Fruit fly (Drosophila melanogaster) whole organism, embryonic: ENCODE measurements around the gene CG15641.

Source experiments
- Adf1 ChIP-seq: fragments of 200-800 bp; sonication (Bioruptor generic); IDR thresholded peaks from 2 replicates; pipeline ENCODE4 v1.3.6; 2022; ENCODE audit warnings: missing biosample characterization, missing genetic modification characterization
- CG11560 ChIP-seq: fragments of 200-800 bp; sonication (Bioruptor generic); IDR thresholded peaks from 3 replicates; pipeline ENCODE4 v1.3.6; 2022; ENCODE audit warnings: missing biosample characterization, missing genetic modification characterization
- CG13296 ChIP-seq: fragments of 200-800 bp; sonication (Bioruptor generic); optimal IDR thresholded peaks from 3 replicates; lab custom pipeline; 2018; ENCODE audit warnings: missing biosample characterization, mild to moderate bottlenecking, missing genetic modification characterization
- CG14014 ChIP-seq: fragments of 200-800 bp; sonication (Bioruptor generic); IDR thresholded peaks from 2 replicates; pipeline ENCODE4 v1.3.6; 2022; ENCODE audit warnings: missing biosample characterization, missing genetic modification characterization
- CG15073 ChIP-seq: fragments of 200-800 bp; sonication (Bioruptor generic); optimal IDR thresholded peaks from 2 replicates; lab custom pipeline; 2016; ENCODE audit warnings: missing biosample characterization, missing genetic modification characterization
- CG17359 ChIP-seq: fragments of 200-800 bp; sonication (Bioruptor generic); optimal IDR thresholded peaks from 3 replicates; lab custom pipeline; 2018; ENCODE audit warnings: missing biosample characterization, mild to moderate bottlenecking, missing genetic modification characterization, moderate library complexity
- CG17912 ChIP-seq: fragments of 200-800 bp; sonication (Bioruptor generic); optimal IDR thresholded peaks from 2 replicates; lab custom pipeline; 2018; ENCODE audit warnings: missing biosample characterization, mild to moderate bottlenecking, missing genetic modification characterization
- CG18599 ChIP-seq: fragments of 200-800 bp; sonication (Bioruptor generic); optimal IDR thresholded peaks from 3 replicates; lab custom pipeline; 2017; ENCODE audit warnings: missing biosample characterization, missing genetic modification characterization, mild to moderate bottlenecking, moderate library complexity, missing genetic modification reagents
- CG18619 ChIP-seq: fragments of 200-800 bp; sonication (Bioruptor generic); optimal IDR thresholded peaks from 3 replicates; lab custom pipeline; 2017; ENCODE audit warnings: missing biosample characterization, mild to moderate bottlenecking, missing genetic modification characterization
- CG30431 ChIP-seq: fragments of 200-800 bp; sonication (Bioruptor generic); optimal IDR thresholded peaks from 2 replicates; lab custom pipeline; 2017; ENCODE audit warnings: missing biosample characterization, missing genetic modification characterization
- CG3847 ChIP-seq: fragments of 200-800 bp; sonication (Bioruptor generic); IDR thresholded peaks from 2 replicates; pipeline ENCODE4 v1.3.6; 2022; ENCODE audit warnings: missing biosample characterization, missing genetic modification characterization
- CG4360 ChIP-seq: fragments of 200-800 bp; sonication (Bioruptor generic); IDR thresholded peaks from 2 replicates; pipeline ENCODE4 v1.3.6; 2022; ENCODE audit warnings: missing biosample characterization, missing genetic modification characterization
- CG6683 ChIP-seq: fragments of 200-800 bp; sonication (Bioruptor generic); optimal IDR thresholded peaks from 2 replicates; lab custom pipeline; 2017; ENCODE audit warnings: missing biosample characterization, mild to moderate bottlenecking, missing genetic modification characterization, missing genetic modification reagents
- CG7556 ChIP-seq: fragments of 200-800 bp; sonication (Bioruptor generic); optimal IDR thresholded peaks from 2 replicates; lab custom pipeline; 2017; ENCODE audit warnings: missing biosample characterization, mild to moderate bottlenecking, missing genetic modification characterization
- CG8359 ChIP-seq: fragments of 200-800 bp; sonication (Bioruptor generic); optimal IDR thresholded peaks from 2 replicates; lab custom pipeline; 2017; ENCODE audit warnings: missing biosample characterization, mild to moderate bottlenecking, missing genetic modification characterization, borderline replicate concordance
- CG9727 ChIP-seq: fragments of 200-800 bp; sonication (Bioruptor generic); optimal IDR thresholded peaks from 3 replicates; lab custom pipeline; 2017; ENCODE audit warnings: missing biosample characterization, mild to moderate bottlenecking, missing genetic modification characterization
- Chrac-16 ChIP-seq: fragments of 200-800 bp; sonication (Bioruptor generic); optimal IDR thresholded peaks from 3 replicates; lab custom pipeline; 2016; ENCODE audit warnings: missing biosample characterization, missing genetic modification characterization
- Dll ChIP-seq: fragments of 200-800 bp; sonication (Bioruptor generic); IDR thresholded peaks from 4 replicates; pipeline ENCODE4 v1.3.6; 2022; ENCODE audit warnings: missing biosample characterization, missing genetic modification characterization; ENCODE audit not compliant: partially characterized antibody
- E2f1 ChIP-seq: fragments of 200-800 bp; sonication (Bioruptor generic); IDR thresholded peaks from 2 replicates; pipeline ENCODE4 v1.3.6; 2022; ENCODE audit warnings: missing biosample characterization, missing genetic modification characterization
- Fer3 ChIP-seq: fragments of 200-800 bp; sonication (Bioruptor generic); optimal IDR thresholded peaks from 2 replicates; lab custom pipeline; 2018; ENCODE audit warnings: missing biosample characterization, mild to moderate bottlenecking, missing genetic modification characterization, moderate library complexity
- HHEX ChIP-seq: fragments of 200-800 bp; sonication (Bioruptor generic); optimal IDR thresholded peaks from 3 replicates; lab custom pipeline; 2017; ENCODE audit warnings: missing biosample characterization, mild to moderate bottlenecking, missing genetic modification characterization, missing genetic modification reagents
- Hmr ChIP-seq: fragments of 200-800 bp; sonication (Bioruptor generic); optimal IDR thresholded peaks from 3 replicates; lab custom pipeline; 2017; ENCODE audit warnings: mild to moderate bottlenecking, missing biosample characterization, missing genetic modification reagents, missing genetic modification characterization
- Hr51 ChIP-seq, 2 experiments: fragments of 200-800 bp; sonication (Bioruptor generic); optimal IDR thresholded peaks; 2 replicates in 1 of 2; 3 replicates in 1 of 2; lab custom pipeline; 2016 to 2018; ENCODE audit warnings: missing biosample characterization in 2 of 2, missing genetic modification characterization in 2 of 2, mild to moderate bottlenecking in 1 of 2, moderate library complexity in 1 of 2
- Med ChIP-seq: fragments of 200-800 bp; sonication (Bioruptor generic); peaks from one replicate; lab custom pipeline; 2016; ENCODE audit warnings: missing biosample characterization, missing genetic modification characterization, mild to moderate bottlenecking, inconsistent platforms, moderate library complexity
- Oli ChIP-seq: fragments of 200-800 bp; sonication (Bioruptor generic); optimal IDR thresholded peaks from 2 replicates; lab custom pipeline; 2018; ENCODE audit warnings: missing biosample characterization, mild to moderate bottlenecking, missing genetic modification characterization, moderate library complexity
- Sin3A ChIP-seq: fragments of >200 bp; optimal IDR thresholded peaks from 2 replicates; lab custom pipeline; 2018
- Ssrp ChIP-seq: fragments of 200-800 bp; sonication (Bioruptor generic); optimal IDR thresholded peaks from 2 replicates; lab custom pipeline; 2018; ENCODE audit warnings: missing biosample characterization, mild to moderate bottlenecking, missing genetic modification characterization, moderate library complexity
- az2 ChIP-seq: fragments of 200-800 bp; sonication (Bioruptor generic); optimal IDR thresholded peaks from 3 replicates; lab custom pipeline; 2016; ENCODE audit warnings: missing biosample characterization, missing genetic modification characterization
- bab2 ChIP-seq: fragments of 200-800 bp; sonication (Bioruptor generic); optimal IDR thresholded peaks from 2 replicates; lab custom pipeline; 2016; ENCODE audit warnings: missing biosample characterization, missing genetic modification characterization
- br ChIP-seq: fragments of >200 bp; optimal IDR thresholded peaks from 2 replicates; lab custom pipeline; 2017
- btn ChIP-seq: fragments of 200-800 bp; sonication (Bioruptor generic); optimal IDR thresholded peaks from 2 replicates; lab custom pipeline; 2016; ENCODE audit warnings: missing biosample characterization, missing genetic modification characterization
- ci ChIP-seq: fragments of 200-800 bp; sonication (Bioruptor generic); IDR thresholded peaks from 3 replicates; pipeline ENCODE4 v1.3.6; 2022; ENCODE audit warnings: missing biosample characterization, missing genetic modification characterization
- crp ChIP-seq, 2 experiments: fragments of 200-800 bp; sonication (Bioruptor generic); optimal IDR thresholded peaks; 2 replicates in 1 of 2; 3 replicates in 1 of 2; lab custom pipeline; 2017; ENCODE audit warnings: missing biosample characterization in 2 of 2, missing genetic modification characterization in 2 of 2, mild to moderate bottlenecking in 1 of 2, moderate library complexity in 1 of 2
- da ChIP-seq: fragments of 200-800 bp; sonication (Bioruptor generic); optimal IDR thresholded peaks from 2 replicates; lab custom pipeline; 2016; ENCODE audit warnings: missing biosample characterization, missing genetic modification characterization
- dimm ChIP-seq: fragments of 200-800 bp; sonication (Bioruptor generic); IDR thresholded peaks from 2 replicates; pipeline ENCODE4 v1.3.6; 2022; ENCODE audit warnings: missing biosample characterization, missing genetic modification characterization
- dpn ChIP-seq, 2 experiments: fragments of 200-800 bp; sonication (Bioruptor generic); optimal IDR thresholded peaks; 3 replicates each; lab custom pipeline; 2016; ENCODE audit warnings: missing biosample characterization in 2 of 2, missing genetic modification characterization in 2 of 2
- en ChIP-seq: fragments of 200-800 bp; sonication (Bioruptor generic); optimal IDR thresholded peaks from 2 replicates; lab custom pipeline; 2016; ENCODE audit warnings: missing biosample characterization, missing genetic modification characterization
- fu2 ChIP-seq: fragments of 200-800 bp; sonication (Bioruptor generic); optimal IDR thresholded peaks from 2 replicates; lab custom pipeline; 2016; ENCODE audit warnings: missing biosample characterization, missing genetic modification characterization
- grau ChIP-seq: fragments of 200-800 bp; optimal IDR thresholded peaks from 3 replicates; lab custom pipeline; 2019; ENCODE audit warnings: missing biosample characterization, mild to moderate bottlenecking, missing genetic modification characterization, moderate library complexity
- insv ChIP-seq, 2 experiments: fragments of 200-800 bp; sonication (Bioruptor generic); optimal IDR thresholded peaks; 3 replicates each; lab custom pipeline; 2016 to 2018; ENCODE audit warnings: missing biosample characterization in 2 of 2, missing genetic modification characterization in 2 of 2
- jumu ChIP-seq: fragments of 200-800 bp; sonication (Bioruptor generic); optimal IDR thresholded peaks from 3 replicates; lab custom pipeline; 2016; ENCODE audit warnings: missing biosample characterization, missing genetic modification characterization
- mirr ChIP-seq: fragments of 200-800 bp; sonication (Bioruptor generic); optimal IDR thresholded peaks from 3 replicates; lab custom pipeline; 2018; ENCODE audit warnings: missing biosample characterization, mild to moderate bottlenecking, missing genetic modification characterization
- nerfin-2 ChIP-seq: fragments of 200-800 bp; sonication (Bioruptor generic); IDR thresholded peaks from 2 replicates; pipeline ENCODE4 v1.3.6; 2022; ENCODE audit warnings: missing biosample characterization, missing genetic modification characterization; ENCODE audit not compliant: partially characterized antibody
- p53 ChIP-seq: fragments of 200-800 bp; sonication (Bioruptor generic); optimal IDR thresholded peaks from 2 replicates; lab custom pipeline; 2016; ENCODE audit warnings: missing biosample characterization, missing genetic modification characterization
- pan ChIP-seq, 4 experiments: fragments of >200 bp in 3 of 4; fragments of 200-800 bp in 1 of 4; sonication (Bioruptor generic) in 1 of 4; optimal IDR thresholded peaks in 3 of 4; IDR thresholded peaks in 1 of 4; 2 replicates each; pipeline versions ENCODE4 v1.3.6 to Lab custom; 2017 to 2022; ENCODE audit warnings: missing biosample characterization in 2 of 4, missing genetic modification characterization in 2 of 4, mixed read lengths in 1 of 4
- pnt ChIP-seq: fragments of 200-800 bp; sonication (Bioruptor generic); optimal IDR thresholded peaks from 3 replicates; lab custom pipeline; 2016; ENCODE audit warnings: missing biosample characterization, missing genetic modification characterization
- schlank ChIP-seq: fragments of 200-800 bp; sonication (Bioruptor generic); optimal IDR thresholded peaks from 2 replicates; lab custom pipeline; 2018; ENCODE audit warnings: missing biosample characterization, mild to moderate bottlenecking, missing genetic modification characterization
- sd ChIP-seq: fragments of 200-800 bp; sonication (Bioruptor generic); optimal IDR thresholded peaks from 3 replicates; lab custom pipeline; 2018; ENCODE audit warnings: missing biosample characterization, mild to moderate bottlenecking, missing genetic modification characterization, moderate library complexity
- sug ChIP-seq: fragments of 200-800 bp; optimal IDR thresholded peaks from 2 replicates; lab custom pipeline; 2019; ENCODE audit warnings: missing biosample characterization, mild to moderate bottlenecking, missing genetic modification characterization, moderate library complexity
- tap ChIP-seq: fragments of 200-800 bp; optimal IDR thresholded peaks from 3 replicates; lab custom pipeline; 2019; ENCODE audit warnings: missing biosample characterization, mild to moderate bottlenecking, missing genetic modification characterization, moderate library complexity
- usp ChIP-seq: fragments of >200 bp; optimal IDR thresholded peaks from 2 replicates; lab custom pipeline; 2017; ENCODE audit warnings: missing biosample characterization, missing genetic modification characterization
- vvl ChIP-seq: fragments of 200-800 bp; sonication (Bioruptor generic); IDR thresholded peaks from 2 replicates; pipeline ENCODE4 v1.3.6; 2022; ENCODE audit warnings: missing biosample characterization, missing genetic modification characterization

Gene CG15641

DNA sequence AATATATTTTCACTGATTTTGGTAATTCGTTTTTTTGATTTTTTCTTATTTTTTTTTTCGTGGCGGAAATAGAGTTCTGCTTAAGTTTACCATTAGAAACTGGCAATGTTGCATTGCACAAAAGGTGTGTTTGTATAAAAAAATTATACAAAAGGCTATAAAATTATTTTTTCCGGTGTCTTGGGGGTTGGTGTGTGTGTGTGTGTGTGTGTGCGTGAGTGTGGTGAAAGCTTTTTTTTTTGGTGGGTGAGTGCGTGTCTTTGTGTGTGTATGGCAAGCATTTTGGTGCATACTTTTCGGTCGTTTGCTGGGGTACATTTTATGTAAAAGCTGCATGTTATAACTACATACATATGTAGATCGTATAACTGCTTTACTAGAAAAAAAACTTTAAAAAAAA lies 43.7 kb downstream of the CG15641 start (continued):
- TF ChIP-seq CG14014 (GFP tag; lab: Robert Waterston, UW) (no peak), HHEX (no peak), CG18619 (no peak), Adf1 (GFP tag; lab: Robert Waterston, UW) (no peak), dimm (GFP tag; lab: Robert Waterston, UW) (no peak), CG13296 (GFP tag; lab: Kevin White, UChicago) (no peak), btn (GFP tag; lab: Kevin White, UChicago) (no peak), sd (no peak), da (GFP tag; lab: Kevin White, UChicago) (no peak), CG18599 (GFP tag; lab: Kevin White, UChicago) (no peak), Dll (GFP tag; lab: Robert Waterston, UW) (no peak), CG9727 (no peak), CG11560 (tag; lab: Robert Waterston, UW) (no peak), Oli (tag; lab: Kevin White, UChicago) (no peak), CG17912 (GFP tag; lab: Kevin White, UChicago) (no peak), bab2 (GFP tag; lab: Kevin White, UChicago) (no peak), sug (tag; lab: Kevin White, UChicago) (no peak), Fer3 (tag; lab: Kevin White, UChicago) (no peak), CG3847 (GFP tag; lab: Robert Waterston, UW) (no peak), pnt (GFP tag; lab: Kevin White, UChicago) (no peak), pan (optimal IDR thresholded peaks at IDR 0.05; lab: Kevin White, UChicago) (no peak), pan (GFP tag; optimal IDR thresholded peaks at IDR 0.05 in 1 of 2, IDR thresholded peaks at IDR 0.05 in 1 of 2) (no peak), Chrac-16 (peak; percentile 2), CG6683 (GFP tag; lab: Kevin White, UChicago) (no peak), grau (tag; lab: Kevin White, UChicago) (no peak), jumu (GFP tag; lab: Kevin White, UChicago) (no peak), E2f1 (GFP tag; lab: Robert Waterston, UW) (no peak), CG7556 (no peak), Ssrp (tag; lab: Kevin White, UChicago) (no peak), nerfin-2 (GFP tag; lab: Robert Waterston, UW) (no peak), crp (GFP tag; optimal IDR thresholded peaks at IDR 0.05; lab: Kevin White, UChicago) (no peak), CG17359 (tag; lab: Kevin White, UChicago) (peak; percentile 40), CG15073 (no peak), Hmr (GFP tag; lab: Kevin White, UChicago) (no peak), br (lab: Kevin White, UChicago) (no peak), fu2 (no peak), ci (GFP tag; lab: Robert Waterston, UW) (peak; percentile 45; the same call in 1 of the 3 replicates), Hr51 (GFP tag; optimal IDR thresholded peaks at IDR 0.05; lab: Kevin White, UChicago) (no peak), tap (tag; lab: Kevin White, UChicago) (no peak), mirr (GFP tag; lab: Kevin White, UChicago) (no peak), Med (GFP tag; lab: Kevin White, UChicago) (no peak), CG4360 (GFP tag; lab: Robert Waterston, UW) (no peak), az2 (GFP tag; lab: Kevin White, UChicago) (no peak), dpn (GFP tag; optimal IDR thresholded peaks at IDR 0.05; lab: Kevin White, UChicago) (peak in 1 of 2 experiments; percentile 22), Sin3A (lab: Kevin White, UChicago) (no peak), CG30431 (no peak), p53 (GFP tag; lab: Kevin White, UChicago) (no peak), CG8359 (no peak), usp (no peak), insv (GFP tag; optimal IDR thresholded peaks at IDR 0.05; lab: Kevin White, UChicago) (no peak), en (GFP tag; lab: Kevin White, UChicago) (no peak), schlank (tag; lab: Kevin White, UChicago) (no peak), vvl (GFP tag; lab: Robert Waterston, UW) (peak; percentile 35; the same call in 1 of the 2 replicates)
